Worm (Caenorhabditis elegans) whole organism, L4/young adult: ENCODE measurements around the gene vps-8.

Source experiments
- W03F9.2 ChIP-seq: fragments of 150-350 bp; optimal IDR thresholded peaks from 2 replicates; lab custom pipeline; 2014; ENCODE audit warnings: missing biosample characterization, missing genetic modification characterization
- dao-5 ChIP-seq: sonication (generic microtip); optimal IDR thresholded peaks from 2 replicates; lab custom pipeline; 2016; ENCODE audit warnings: missing genotype, missing genetic modification characterization, moderate library complexity, missing compliant biosample characterization
- him-1 ChIP-seq: sonication (generic microtip); optimal IDR thresholded peaks from 2 replicates; lab custom pipeline; 2016; ENCODE audit warnings: missing genotype, missing genetic modification reagents, missing genetic modification characterization, missing compliant biosample characterization

vps-8 gene

DNA sequence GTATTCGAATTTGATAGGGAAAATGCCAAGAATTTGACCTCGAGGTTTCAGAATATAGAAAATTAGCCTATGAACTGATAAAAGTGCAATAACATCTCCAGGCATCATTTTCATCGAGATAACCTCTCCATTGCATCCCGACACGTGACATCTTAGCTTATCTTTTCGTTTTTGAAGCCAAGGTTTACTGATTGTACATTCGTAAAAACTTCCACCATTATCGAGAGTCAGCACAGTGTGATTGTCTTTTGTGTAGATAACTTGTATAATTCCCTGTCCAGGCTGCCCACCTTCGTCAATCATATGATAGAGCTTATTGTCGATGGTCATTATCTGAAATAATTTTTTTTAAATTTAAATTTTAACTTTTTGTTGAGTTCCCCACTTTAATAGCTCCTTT lies 1.4 kb downstream of the vps-8 start:
- no peak for TF ChIP-seq W03F9.2 (tag; lab: Kevin White, UChicago)
- no peak for TF ChIP-seq him-1
- TF ChIP-seq dao-5 (tag; lab: Kevin White, UChicago) = no peak

DNA sequence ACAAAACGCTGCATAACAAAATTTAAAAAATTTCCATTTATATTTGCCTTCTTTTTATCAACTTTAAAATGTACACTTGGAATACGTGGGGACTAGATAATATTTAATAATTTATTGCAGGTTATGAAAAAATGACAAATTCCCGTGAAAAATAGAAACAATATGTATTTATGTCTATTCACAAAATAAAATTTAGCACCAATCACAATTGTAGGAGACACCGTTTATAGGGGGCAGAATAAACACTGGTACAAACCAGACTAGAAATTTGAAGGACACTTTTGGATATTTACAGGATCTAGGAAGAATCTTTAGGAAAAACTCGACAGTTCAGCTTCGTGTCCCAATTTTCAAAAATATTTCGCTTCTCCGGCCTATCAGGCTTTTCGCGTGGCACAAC lies 5.4 kb downstream of the vps-8 start, which contains the start of gene C42C1.3:
Gene C42C1.3 (minus strand): TSS at position 101 of the 400 bp plus-strand sequence.
- TF ChIP-seq him-1 (no peak), W03F9.2 (tag; lab: Kevin White, UChicago) (no peak), dao-5 (tag; lab: Kevin White, UChicago) (no peak)

DNA sequence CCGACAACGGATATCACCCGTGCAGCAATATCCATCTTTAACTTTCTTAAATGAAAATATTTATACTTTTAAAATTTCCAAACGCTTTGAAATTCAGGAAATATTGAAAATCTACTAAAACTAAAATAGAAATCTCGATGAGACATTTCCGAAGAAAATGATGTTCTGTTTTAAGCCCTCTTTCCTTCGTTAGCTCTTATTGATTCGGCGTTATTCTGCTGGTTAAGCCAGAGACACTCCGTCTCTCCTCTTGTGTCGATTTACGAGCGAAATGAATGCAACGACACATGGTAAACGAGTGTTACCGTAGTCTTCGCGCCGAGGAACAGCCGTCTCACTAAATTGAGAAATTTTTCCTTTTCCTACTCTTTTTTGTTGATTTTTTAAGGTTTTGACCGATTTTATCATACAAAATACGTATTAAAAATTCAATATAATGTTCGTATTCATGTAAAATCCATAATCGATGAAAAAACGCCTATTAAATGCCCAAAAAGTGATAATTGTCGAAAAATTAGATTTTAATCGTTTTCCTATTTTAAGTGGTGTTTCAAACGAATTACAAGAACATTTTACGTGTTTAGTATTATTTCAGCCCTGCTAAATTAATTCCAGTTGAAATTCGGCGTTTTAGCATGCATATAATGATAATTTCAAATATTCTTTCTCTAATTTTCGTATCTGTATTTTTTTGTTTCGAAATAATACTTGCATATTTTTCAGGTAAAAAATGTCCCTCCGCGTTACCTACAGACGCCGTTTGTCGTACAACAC lies 7.3 kb downstream of the vps-8 start, which contains the start of the genes ppm-1.H and rpl-34:
Gene ppm-1.H (minus strand): TSS at position 51 of the 774 bp plus-strand sequence.
Gene rpl-34 (plus strand): TSS at position 724 of the 774 bp plus-strand sequence.
- TF ChIP-seq W03F9.2 (tag; lab: Kevin White, UChicago) (peak; percentile 61), him-1 (no peak)

DNA sequence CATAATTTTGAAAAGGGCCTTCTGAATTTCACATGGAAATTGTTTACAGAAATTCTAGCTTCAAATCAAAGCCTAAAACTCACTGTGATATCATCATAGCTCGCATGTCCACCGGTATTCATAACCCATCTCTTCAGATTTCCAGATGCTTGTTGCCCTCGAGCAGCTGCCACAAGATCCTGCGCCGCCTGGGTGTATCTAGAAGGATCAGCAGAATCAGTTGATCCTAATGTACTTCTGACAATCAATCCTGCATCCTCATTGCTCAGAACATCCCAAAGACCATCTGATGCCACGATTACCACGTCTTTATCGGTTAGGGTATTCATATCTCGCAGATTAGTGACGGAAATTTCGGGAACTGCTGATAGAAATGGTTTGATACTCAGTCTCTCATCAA lies 9.9 kb downstream of the vps-8 start:
- TF ChIP-seq dao-5 (tag; lab: Kevin White, UChicago) (no peak), him-1 (no peak), W03F9.2 (tag; lab: Kevin White, UChicago) (no peak)

DNA sequence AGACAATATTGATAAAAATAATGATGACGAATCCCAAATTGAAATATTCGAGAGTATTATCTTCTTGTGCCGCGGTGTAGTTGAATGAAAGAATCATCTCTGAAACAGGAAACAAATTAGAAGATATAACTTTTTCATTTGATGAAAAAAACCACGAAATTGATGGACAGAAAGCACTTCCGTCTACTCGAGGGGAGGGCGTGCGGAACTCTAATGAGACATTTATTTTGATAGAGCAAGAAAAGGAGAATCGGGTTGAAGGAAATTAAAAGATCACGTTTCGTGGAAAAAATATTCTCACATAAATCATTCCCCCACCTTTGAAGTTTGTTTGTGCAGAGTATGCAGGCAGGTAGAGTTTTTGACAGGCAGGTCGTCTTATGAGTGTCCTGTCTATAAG lies 14.4 kb downstream of the vps-8 start, which contains the start of gene sre-14:
Gene sre-14 (minus strand): TSS at position 101 of the 400 bp plus-strand sequence.
- TF ChIP-seq him-1 (no peak), W03F9.2 (tag; lab: Kevin White, UChicago) (no peak), dao-5 (tag; lab: Kevin White, UChicago) (no peak)

DNA sequence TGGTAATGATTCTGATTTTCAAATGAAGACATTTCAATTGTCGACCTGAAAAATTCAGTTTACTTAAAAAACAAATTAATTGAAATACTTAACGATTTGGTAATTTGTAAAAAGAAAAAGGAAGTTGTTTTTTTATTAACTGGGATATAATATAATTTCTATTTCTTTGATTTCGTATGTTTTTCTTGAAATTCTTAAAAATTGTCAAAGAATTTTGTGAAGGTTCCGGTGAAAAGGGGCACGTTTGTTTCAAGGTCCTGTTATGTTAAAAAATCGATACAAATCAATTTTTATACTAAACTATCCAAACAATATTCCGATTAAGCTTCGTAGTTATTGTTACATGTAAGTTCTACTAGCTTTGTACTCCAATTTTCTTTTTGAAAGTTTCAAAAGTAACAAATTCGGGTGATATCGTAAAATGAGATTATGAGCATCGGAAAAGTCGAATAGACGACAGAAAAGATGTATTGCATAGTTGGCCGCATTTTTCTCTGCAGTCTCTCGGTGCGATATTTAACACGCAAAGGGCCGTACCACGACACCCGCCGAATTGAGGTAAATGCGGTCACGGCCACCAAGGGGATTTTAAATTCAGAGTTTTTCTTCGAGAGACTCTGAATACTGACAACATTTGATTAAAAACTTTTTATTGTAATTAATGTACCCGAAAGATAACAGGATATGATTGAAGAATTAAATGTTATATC lies 16.5 kb downstream of the vps-8 start, which contains the start of gene Y39C12A.9:
Gene Y39C12A.9 (minus strand): TSS at position 51 of the 710 bp plus-strand sequence.
- TF ChIP-seq W03F9.2 (tag; lab: Kevin White, UChicago) (no peak), him-1 (no peak)

DNA sequence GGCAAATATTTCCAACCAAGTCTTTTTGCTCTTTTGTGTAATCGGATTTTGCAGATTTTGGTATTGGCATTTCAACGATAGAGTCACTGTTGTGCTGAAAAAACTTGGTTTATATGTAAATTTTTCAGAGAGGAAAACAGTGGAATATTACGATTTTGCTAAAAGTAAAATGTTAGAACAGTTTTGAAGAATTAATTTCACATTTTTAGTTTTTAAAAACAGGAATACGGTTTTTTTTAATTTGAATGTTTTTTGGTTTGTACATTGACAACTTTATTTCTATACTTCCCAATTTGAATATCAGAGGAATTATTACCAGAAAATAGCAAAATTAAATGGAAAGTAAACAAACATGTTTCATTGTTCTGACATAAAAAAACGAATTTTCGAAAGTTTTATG lies 23.2 kb downstream of the vps-8 start, which contains the start of gene dnj-26:
Gene dnj-26 (minus strand): TSS at position 101 of the 400 bp plus-strand sequence.
- TF ChIP-seq W03F9.2 (tag; lab: Kevin White, UChicago) (no peak), him-1 (no peak), dao-5 (tag; lab: Kevin White, UChicago) (no peak)

DNA sequence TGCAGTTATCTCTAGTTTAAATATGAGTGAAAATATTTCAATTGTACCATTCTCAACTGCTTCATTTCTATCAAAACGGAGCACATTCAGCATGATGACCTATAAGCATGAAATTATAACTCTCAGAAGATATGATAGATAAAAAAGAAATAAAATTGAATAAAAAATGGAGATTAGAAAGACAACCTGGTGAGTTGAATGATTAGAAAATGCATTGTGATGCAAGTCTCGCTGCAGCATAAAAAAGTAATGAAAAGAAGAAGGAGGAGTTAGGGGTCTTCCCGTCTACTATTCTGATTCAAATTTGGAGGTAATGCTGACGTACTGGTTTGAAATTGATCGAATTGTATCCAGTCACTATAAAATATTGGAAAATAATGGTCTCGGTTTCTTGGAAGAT lies 31.1 kb downstream of the vps-8 start, which contains the start of gene sre-15:
Gene sre-15 (minus strand): TSS at position 101 of the 400 bp plus-strand sequence.
- TF ChIP-seq W03F9.2 (tag; lab: Kevin White, UChicago) = no peak
- no peak for TF ChIP-seq him-1
- no peak for TF ChIP-seq dao-5 (tag; lab: Kevin White, UChicago)

DNA sequence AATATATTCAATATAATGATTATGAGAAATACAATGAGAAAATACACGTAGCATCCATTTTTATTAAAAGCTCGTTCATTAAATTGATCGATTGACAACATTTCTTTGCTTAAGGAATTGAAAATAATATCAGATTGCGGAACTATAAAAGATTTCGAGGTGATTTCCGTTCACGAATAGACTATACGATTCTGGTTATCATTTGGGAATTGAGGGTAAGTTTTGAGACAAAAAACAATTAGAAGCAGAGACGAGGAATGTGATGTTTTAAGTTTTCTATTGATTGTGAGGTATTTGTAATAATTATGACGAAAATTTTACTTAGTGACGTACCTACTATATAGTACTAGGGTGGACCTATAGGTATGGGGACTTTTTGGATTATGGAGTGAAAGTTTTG lies 36.9 kb downstream of the vps-8 start, which contains the start of gene sre-19:
Gene sre-19 (minus strand): TSS at position 101 of the 400 bp plus-strand sequence.
- TF ChIP-seq W03F9.2 (tag; lab: Kevin White, UChicago) (no peak), him-1 (no peak), dao-5 (tag; lab: Kevin White, UChicago) (no peak)

DNA sequence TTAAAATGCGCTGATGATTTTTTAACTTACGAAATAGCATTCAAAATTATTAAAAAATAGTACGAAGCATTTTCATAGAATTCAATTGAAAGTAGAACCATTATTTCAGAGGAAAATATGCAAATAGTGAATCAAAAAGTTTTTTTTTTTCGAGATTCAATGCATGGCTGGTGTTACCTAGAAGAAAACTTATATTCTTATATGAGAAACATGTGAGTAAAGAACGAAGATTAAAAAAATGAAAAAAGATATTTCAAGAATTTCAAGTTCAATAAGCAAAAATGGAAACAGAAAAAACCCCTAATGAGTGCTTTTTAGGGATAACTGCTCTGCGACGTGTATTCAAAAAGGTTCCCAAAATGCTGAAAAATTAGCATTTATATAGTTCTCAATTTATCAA lies 39.8 kb downstream of the vps-8 start, which contains the start of gene sre-16:
Gene sre-16 (minus strand): TSS at position 101 of the 400 bp plus-strand sequence.
- TF ChIP-seq W03F9.2 (tag; lab: Kevin White, UChicago) (no peak), him-1 (no peak), dao-5 (tag; lab: Kevin White, UChicago) (no peak)

DNA sequence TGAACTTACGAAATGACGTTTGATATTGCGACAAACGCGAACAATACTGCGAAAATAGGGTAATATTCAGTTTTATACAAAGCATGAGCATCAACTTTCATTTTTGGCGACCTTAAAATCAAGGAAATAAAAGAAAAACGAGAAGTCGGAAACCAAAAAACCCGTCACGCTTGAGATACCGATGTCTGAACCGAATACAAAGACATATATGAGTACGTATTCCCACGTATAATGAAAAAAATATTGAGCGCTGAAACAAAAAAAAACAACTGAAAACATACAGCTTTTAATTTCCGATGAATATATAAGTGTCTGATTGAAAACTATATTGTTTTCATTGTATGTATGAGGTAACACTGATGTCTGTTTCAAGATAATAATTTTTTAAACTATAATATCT lies 46.1 kb downstream of the vps-8 start, which contains the start of gene sre-18:
Gene sre-18 (minus strand): TSS at position 101 of the 400 bp plus-strand sequence.
- TF ChIP-seq W03F9.2 (tag; lab: Kevin White, UChicago) (no peak), him-1 (no peak), dao-5 (tag; lab: Kevin White, UChicago) (no peak)

DNA sequence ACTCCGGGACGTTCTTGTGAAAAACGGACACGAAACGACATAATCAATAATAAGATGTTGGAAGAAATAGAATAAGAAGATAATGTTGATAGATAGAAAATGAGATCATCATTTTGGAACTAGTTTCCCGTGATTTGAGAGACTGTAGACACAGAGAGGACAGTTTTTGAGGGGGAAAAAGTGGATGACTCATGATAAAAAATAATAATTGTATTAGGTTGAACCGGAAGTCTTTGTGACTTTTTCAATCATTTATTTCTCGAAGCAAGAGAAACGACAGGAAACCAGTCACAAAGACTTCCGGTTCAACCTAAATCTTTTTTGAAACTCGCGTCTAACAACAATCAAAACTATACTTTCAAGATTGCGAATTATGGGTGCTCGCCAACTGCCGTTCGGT lies 48.8 kb downstream of the vps-8 start, which contains the start of gene mlt-3:
Gene mlt-3 (minus strand): TSS at position 101 of the 400 bp plus-strand sequence.
- no peak for TF ChIP-seq him-1
- no peak for TF ChIP-seq W03F9.2 (tag; lab: Kevin White, UChicago)
- no peak for TF ChIP-seq dao-5 (tag; lab: Kevin White, UChicago)
